Worm (Caenorhabditis elegans) whole organism, L4 larva: ENCODE results near the gene suox-1.
A peak's percentile ranks its signal among the peaks of the same experiment; 100 is the strongest.

Experiments
- D1046.2 ChIP-seq: fragments of 200-800 bp; sonication (Bioruptor generic); IDR thresholded peaks from 2 replicates; pipeline ENCODE4 v1.3.6; 2022; ENCODE audit warnings: missing genetic modification characterization, missing compliant biosample characterization
- ctbp-1 ChIP-seq: fragments of 200-800 bp; sonication (Bioruptor generic); IDR thresholded peaks from 2 replicates; pipeline ENCODE4 v1.3.6; 2022; ENCODE audit warnings: missing genetic modification reagents, missing genetic modification characterization, missing compliant biosample characterization
- daf-16 ChIP-seq, 3 experiments: sonication (generic microtip); optimal IDR thresholded peaks; 2 replicates each; lab custom pipeline; 2016 to 2017; ENCODE audit warnings: missing genetic modification characterization in 3 of 3, missing genetic modification reagents in 3 of 3, mild to moderate bottlenecking in 2 of 3, missing compliant biosample characterization in 2 of 3, missing biosample characterization in 1 of 3, moderate library complexity in 1 of 3
- dmd-6 ChIP-seq: fragments of 200-800 bp; sonication (Bioruptor generic); IDR thresholded peaks from 2 replicates; pipeline ENCODE4 v1.3.6; 2022; ENCODE audit warnings: missing genetic modification reagents, missing genetic modification characterization, missing compliant biosample characterization
- dve-1 ChIP-seq: sonication (generic microtip); optimal IDR thresholded peaks from 2 replicates; lab custom pipeline; 2017; ENCODE audit warnings: antibody characterized with exemption, mild to moderate bottlenecking, missing genetic modification characterization, missing compliant biosample characterization; ENCODE audit not compliant: insufficient read depth
- fos-1 ChIP-seq: fragments of 150-350 bp; optimal IDR thresholded peaks from 2 replicates; lab custom pipeline; 2014; ENCODE audit warnings: missing biosample characterization, missing genetic modification characterization
- hlh-11 ChIP-seq: fragments of 200-800 bp; sonication (Bioruptor generic); optimal IDR thresholded peaks from 2 replicates; lab custom pipeline; 2018; ENCODE audit warnings: mild to moderate bottlenecking, missing genetic modification characterization, missing compliant biosample characterization
- lin-1 ChIP-seq: fragments of 200-800 bp; sonication (Bioruptor generic); IDR thresholded peaks from 2 replicates; pipeline ENCODE4 v1.3.6; 2022; ENCODE audit warnings: missing genetic modification reagents, missing genetic modification characterization, missing compliant biosample characterization
- lin-39 ChIP-seq: fragments of 150-350 bp; optimal IDR thresholded peaks from 2 replicates; lab custom pipeline; 2014; ENCODE audit warnings: missing biosample characterization, missing genetic modification reagents, missing genetic modification characterization
- lir-3 ChIP-seq: sonication (generic microtip); optimal IDR thresholded peaks from 2 replicates; lab custom pipeline; 2016; ENCODE audit warnings: mild to moderate bottlenecking, missing genetic modification characterization, missing compliant biosample characterization
- nhr-25 ChIP-seq: sonication (generic microtip); optimal IDR thresholded peaks from 2 replicates; lab custom pipeline; 2017; ENCODE audit warnings: missing genetic modification characterization, mild to moderate bottlenecking, missing compliant biosample characterization, antibody characterized with exemption, moderate library complexity, borderline replicate concordance; ENCODE audit not compliant: insufficient read depth
- nhr-28 ChIP-seq: fragments of 150-350 bp; optimal IDR thresholded peaks from 2 replicates; lab custom pipeline; 2014; ENCODE audit warnings: missing biosample characterization, missing genetic modification characterization
- php-3 ChIP-seq: fragments of 200-800 bp; sonication (Bioruptor generic); IDR thresholded peaks from 2 replicates; pipeline ENCODE4 v1.3.6; 2022; ENCODE audit warnings: missing genetic modification reagents, missing genetic modification characterization, missing compliant biosample characterization
- rbr-2 ChIP-seq: sonication (generic microtip); optimal IDR thresholded peaks from 2 replicates; lab custom pipeline; 2016; ENCODE audit warnings: missing genotype, missing genetic modification characterization, missing compliant biosample characterization
- sdz-12 ChIP-seq: fragments of 200-800 bp; sonication (Bioruptor generic); optimal IDR thresholded peaks from 2 replicates; lab custom pipeline; 2018; ENCODE audit warnings: mild to moderate bottlenecking, missing genetic modification characterization, missing compliant biosample characterization
- tra-1 ChIP-seq: fragments of 200-800 bp; sonication (Bioruptor generic); IDR thresholded peaks from 2 replicates; pipeline ENCODE4 v1.3.6; 2022; ENCODE audit warnings: missing genetic modification reagents, missing genetic modification characterization, missing compliant biosample characterization
- zfp-3 ChIP-seq: fragments of 200-800 bp; sonication (Bioruptor generic); conservative IDR thresholded peaks from 2 replicates; pipeline ENCODE4 v1.3.6; 2022; ENCODE audit warnings: missing genetic modification reagents, missing genetic modification characterization, missing compliant biosample characterization
- zip-2 ChIP-seq: fragments of 150-350 bp; optimal IDR thresholded peaks from 2 replicates; lab custom pipeline; 2014; ENCODE audit warnings: missing biosample characterization, missing genetic modification characterization

suox-1 gene

DNA sequence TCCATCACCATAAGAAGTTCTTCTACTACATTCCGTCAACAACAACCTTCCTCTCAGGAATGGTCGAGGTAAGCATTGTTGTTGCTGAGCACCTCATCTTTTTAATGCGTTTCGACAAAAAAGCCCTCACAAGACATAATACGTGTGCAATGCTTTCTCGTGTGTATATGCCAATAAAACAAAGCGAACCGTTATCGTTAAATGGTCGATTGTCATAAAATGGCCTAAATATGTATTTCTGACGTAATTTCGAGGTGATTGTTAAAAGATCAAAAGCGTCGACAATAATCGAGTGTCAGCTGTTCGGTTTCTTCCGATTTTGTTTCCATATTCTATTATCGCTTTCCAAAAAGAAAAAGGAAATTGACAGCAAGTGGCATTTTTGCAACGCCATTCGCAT lies 47.3 kb downstream of the suox-1 start:
- TF ChIP-seq dve-1 (tag; lab: Kevin White, UChicago) (peak; percentile 69), lir-3 (tag; lab: Kevin White, UChicago) (no peak), ctbp-1 (GFP tag; lab: Robert Waterston, UW) (no peak), D1046.2 (GFP tag; lab: Robert Waterston, UW) (no peak), lin-1 (GFP tag; lab: Robert Waterston, UW) (0 out of 2 replicates have a peak, but pooled peaks have one; percentile 39), nhr-28 (tag; lab: Kevin White, UChicago) (peak; percentile 10), tra-1 (GFP tag; lab: Robert Waterston, UW) (peak; percentile 63), dmd-6 (GFP tag; lab: Robert Waterston, UW) (peak; percentile 86), php-3 (GFP tag; lab: Robert Waterston, UW) (peak; percentile 94), hlh-11 (peak; percentile 68), daf-16 (GFP tag; optimal IDR thresholded peaks at IDR 0.05; lab: Kevin White, UChicago) (no peak), daf-16 (tag; optimal IDR thresholded peaks at IDR 0.05; lab: Kevin White, UChicago) (peak; percentile 21), nhr-25 (tag; lab: Kevin White, UChicago) (no peak), rbr-2 (tag; lab: Kevin White, UChicago) (no peak)

- TF ChIP-seq dmd-6 (GFP tag; lab: Robert Waterston, UW) (0 out of 2 replicates have a peak, but pooled peaks have one; percentile 22), lin-39 (tag; lab: Kevin White, UChicago) (no peak)
Observed at ce11 chrX:15545485-15545884, 48.1 kb downstream of the suox-1 start.

ce11 chrX:15546943-15547342 lies 49.6 kb downstream of the suox-1 start:
- peak; percentile 1 for TF ChIP-seq nhr-28 (tag; lab: Kevin White, UChicago)
- no peak for TF ChIP-seq fos-1 (tag; lab: Kevin White, UChicago)
- TF ChIP-seq zfp-3 (GFP tag; lab: Robert Waterston, UW), result no peak
- no peak for TF ChIP-seq zip-2
- TF ChIP-seq dmd-6 (GFP tag; lab: Robert Waterston, UW), result peak; percentile 12; the same call in 1 of the 2 replicates
- TF ChIP-seq D1046.2 (GFP tag; lab: Robert Waterston, UW), result 0 out of 2 replicates have a peak, but pooled peaks have one; percentile 11
- no peak for TF ChIP-seq daf-16 (GFP tag; optimal IDR thresholded peaks at IDR 0.05; lab: Kevin White, UChicago)
- TF ChIP-seq daf-16 (tag; optimal IDR thresholded peaks at IDR 0.05; lab: Kevin White, UChicago), result peak; percentile 20

DNA sequence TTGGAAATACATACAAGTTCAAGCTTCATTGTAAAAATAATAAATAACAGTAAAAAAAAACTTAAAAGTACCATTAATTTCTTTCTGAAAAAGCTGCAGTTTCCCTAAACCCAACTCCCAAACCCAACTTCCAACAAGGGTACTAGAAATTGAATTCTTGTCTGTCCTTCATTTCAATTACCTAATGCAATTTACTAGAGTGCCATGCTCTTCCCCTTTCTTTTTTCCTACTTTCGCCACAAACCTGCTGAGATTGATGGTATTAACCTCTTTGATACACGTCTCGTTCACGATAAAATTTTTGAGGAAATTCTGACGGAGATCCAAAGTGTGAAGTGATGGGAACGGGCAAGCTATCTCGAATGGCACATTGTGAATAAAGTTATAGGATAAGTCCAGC lies 50.5 kb downstream of the suox-1 start:
- TF ChIP-seq sdz-12 (GFP tag; lab: Kevin White, UChicago), result no peak
- TF ChIP-seq, all 104 proteins: peak for 0
